Worm (Caenorhabditis elegans) whole organism, L4 larva: ENCODE data around the gene best-18.

Experiments
- F49E8.2 ChIP-seq: sonication (generic microtip); optimal IDR thresholded peaks from 2 replicates; lab custom pipeline; 2016; ENCODE audit warnings: missing compliant biosample characterization, mild to moderate bottlenecking, missing genetic modification characterization, borderline replicate concordance
- dmd-6 ChIP-seq: fragments of 200-800 bp; sonication (Bioruptor generic); IDR thresholded peaks from 2 replicates; pipeline ENCODE4 v1.3.6; 2022; ENCODE audit warnings: missing genetic modification reagents, missing genetic modification characterization, missing compliant biosample characterization
- lir-3 ChIP-seq: sonication (generic microtip); optimal IDR thresholded peaks from 2 replicates; lab custom pipeline; 2016; ENCODE audit warnings: mild to moderate bottlenecking, missing genetic modification characterization, missing compliant biosample characterization
- lsy-2 ChIP-seq, 2 experiments: fragments of 150-350 bp in 1 of 2; sonication (generic microtip) in 1 of 2; optimal IDR thresholded peaks; 2 replicates each; lab custom pipeline; 2014 to 2017; ENCODE audit warnings: missing biosample characterization in 2 of 2, missing genetic modification characterization in 2 of 2
- mep-1 ChIP-seq: fragments of 150-350 bp; sonication (generic microtip); optimal IDR thresholded peaks from 3 replicates; lab custom pipeline; 2014; ENCODE audit warnings: missing biosample characterization, missing genetic modification characterization
- nhr-11 ChIP-seq: fragments of 150-350 bp; optimal IDR thresholded peaks from 2 replicates; lab custom pipeline; 2014; ENCODE audit warnings: missing biosample characterization, missing genetic modification characterization
- nhr-237 ChIP-seq: sonication (generic microtip); optimal IDR thresholded peaks from 2 replicates; lab custom pipeline; 2017; ENCODE audit warnings: missing biosample characterization, missing genetic modification characterization
- nhr-76 ChIP-seq: fragments of 150-350 bp; optimal IDR thresholded peaks from 2 replicates; lab custom pipeline; 2014; ENCODE audit warnings: missing biosample characterization, missing genetic modification characterization
- pqm-1 ChIP-seq: sonication (generic microtip); optimal IDR thresholded peaks from 2 replicates; lab custom pipeline; 2017; ENCODE audit warnings: missing biosample characterization, missing genetic modification characterization
- zfp-2 ChIP-seq: sonication (generic microtip); optimal IDR thresholded peaks from 2 replicates; lab custom pipeline; 2016; ENCODE audit warnings: mild to moderate bottlenecking, missing genetic modification characterization, missing compliant biosample characterization
- ztf-11 ChIP-seq: fragments of 150-350 bp; optimal IDR thresholded peaks from 2 replicates; lab custom pipeline; 2014; ENCODE audit warnings: missing biosample characterization, missing genetic modification characterization

DNA sequence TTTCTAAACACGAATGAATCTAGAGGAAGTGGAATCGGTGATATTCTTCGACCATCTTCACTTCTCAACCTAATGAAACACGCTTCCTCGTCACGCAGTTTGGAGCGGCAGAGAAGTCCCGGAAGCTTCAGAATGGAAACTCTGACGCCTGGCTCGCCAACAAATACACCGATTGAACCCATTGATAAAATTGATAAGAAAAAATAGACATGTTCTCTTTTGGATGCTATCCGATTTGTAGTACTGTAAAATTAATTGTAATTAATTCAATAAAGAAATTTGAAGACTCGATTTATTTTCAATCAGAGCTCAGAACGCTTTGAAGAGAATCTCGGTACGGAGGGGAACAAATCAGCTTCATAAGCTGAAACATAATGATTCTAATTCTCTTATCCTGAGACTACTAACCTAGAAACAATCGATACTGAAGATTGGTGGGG is 2.4 kb downstream of the best-18 start:
- TF ChIP-seq lsy-2 (tag; optimal IDR thresholded peaks at IDR 0.05; lab: Kevin White, UChicago) (peak; percentile 5 to 74), mep-1 (tag; lab: Kevin White, UChicago) (peak; percentile 87), F49E8.2 (tag; lab: Kevin White, UChicago) (peak; percentile 19), nhr-11 (tag; lab: Kevin White, UChicago) (no peak), lir-3 (tag; lab: Kevin White, UChicago) (no peak), zfp-2 (tag; lab: Kevin White, UChicago) (peak; percentile 5), dmd-6 (GFP tag; lab: Robert Waterston, UW) (peak; percentile 59), nhr-76 (tag; lab: Kevin White, UChicago) (no peak), pqm-1 (no peak), ztf-11 (tag; lab: Kevin White, UChicago) (no peak), nhr-237 (tag; lab: Kevin White, UChicago) (no peak)
